Fruit fly (Drosophila melanogaster) Kc167 (cell line): ENCODE results near the gene CG31937.

Experiments
- Myc ChIP-seq: fragments of >200 bp; optimal IDR thresholded peaks from 2 replicates; lab custom pipeline; 2017; ENCODE audit warnings: missing external identifiers
- psq ChIP-seq: fragments of >200 bp; optimal IDR thresholded peaks from 2 replicates; lab custom pipeline; 2017; ENCODE audit warnings: missing external identifiers

- TF ChIP-seq psq (lab: Kevin White, UChicago) = no peak
- TF ChIP-seq Myc (lab: Kevin White, UChicago) = no peak
These were observed 13.9 kb upstream of the CG31937 start, which contains the start of gene frtz for dm6 chr2L:1715699-1716333.
